Worm (Caenorhabditis elegans): ENCODE measurements around the gene ndua-5.

The ndua-5 gene

ce11 chrIV:9518608-9519007 is 6.1 kb downstream of the ndua-5 start, which contains the start of gene nlp-35:
nlp-35 (minus strand) TSS chrIV:9518926.
- peak; percentile 40 for TF ChIP-seq ztf-26 (tag; optimal IDR thresholded peaks at IDR 0.05)
- TF ChIP-seq sdz-38 (tag; optimal IDR thresholded peaks at IDR 0.05), result no peak
- TF ChIP-seq zfh-2 (GFP tag; conservative IDR thresholded peaks at IDR 0.05), result no peak

ce11 chrIV:9516831-9517230 is 7.9 kb downstream of the ndua-5 start, which contains the start of gene C33A12.19:
C33A12.19 (plus strand) TSS chrIV:9516999.
- TF ChIP-seq sdz-38 (tag; optimal IDR thresholded peaks at IDR 0.05) (no peak), lin-40 (tag; optimal IDR thresholded peaks at IDR 0.05) (peak; percentile 21), ceh-40 (GFP tag; IDR thresholded peaks at IDR 0.05) (no peak), ama-1 (optimal IDR thresholded peaks at IDR 0.05) (peak; percentile 12), ama-1 (GFP tag; optimal IDR thresholded peaks at IDR 0.05) (no peak)

ce11 chrIV:9514132-9514531 is 10.6 kb downstream of the ndua-5 start:
- TF ChIP-seq unc-62 (GFP tag; optimal IDR thresholded peaks at IDR 0.05), result peak; percentile 76
- TF ChIP-seq cebp-1 (GFP tag; IDR thresholded peaks at IDR 0.05), result peak; percentile 70; the same call in 1 of the 2 replicates
- TF ChIP-seq cebp-1 (tag; optimal IDR thresholded peaks at IDR 0.05), result peak; percentile 81
- no peak for TF ChIP-seq egrh-3 (GFP tag; IDR thresholded peaks at IDR 0.05)

- TF ChIP-seq snpc-4 (GFP tag; optimal IDR thresholded peaks at IDR 0.05) (peak; percentile 72), snpc-4 (tag; optimal IDR thresholded peaks at IDR 0.05) (peak; percentile 69 to 87 (median 85)), tbp1 (GFP tag; optimal IDR thresholded peaks at IDR 0.05) (peak; percentile 17), die-1 (tag; optimal IDR thresholded peaks at IDR 0.05) (no peak), D2030.7 (GFP tag; IDR thresholded peaks at IDR 0.05) (no peak), hmg-1.2 (GFP tag; IDR thresholded peaks at IDR 0.05) (peak; percentile 95), ztf-26 (tag; optimal IDR thresholded peaks at IDR 0.05) (no peak), efl-1 (GFP tag; optimal IDR thresholded peaks at IDR 0.05) (peak; percentile 26), snpc-3.4 (tag; optimal IDR thresholded peaks at IDR 0.05) (peak; percentile 22), egl-18 (GFP tag; IDR thresholded peaks at IDR 0.05) (no peak), ztf-22 (GFP tag; optimal IDR thresholded peaks at IDR 0.05) (no peak), nhr-90 (tag; optimal IDR thresholded peaks at IDR 0.05) (peak; percentile 23), bed-2 (GFP tag; IDR thresholded peaks at IDR 0.05) (no peak), madf-6 (GFP tag; IDR thresholded peaks at IDR 0.05) (peak; percentile 59; the same call in 1 of the 2 replicates), attf-3 (GFP tag; conservative IDR thresholded peaks at IDR 0.05) (peak; percentile 58; the same call in 1 of the 2 replicates), egl-44 (GFP tag; IDR thresholded peaks at IDR 0.05) (peak; percentile 24; the same call in 1 of the 2 replicates), B0336.3 (GFP tag; IDR thresholded peaks at IDR 0.05) (0 out of 2 replicates have a peak, but pooled peaks have one; percentile 13), dpl-1 (GFP tag; optimal IDR thresholded peaks at IDR 0.05) (no peak), lin-35 (GFP tag; optimal IDR thresholded peaks at IDR 0.05) (peak in 1 of 3 experiments; percentile 8), mcd-1 (GFP tag; IDR thresholded peaks at IDR 0.05) (0 out of 2 replicates have a peak, but pooled peaks have one; percentile 26), madf-8 (GFP tag; conservative IDR thresholded peaks at IDR 0.05) (peak; percentile 32; the same call in 1 of the 2 replicates), let-526 (GFP tag; IDR thresholded peaks at IDR 0.05) (0 out of 2 replicates have a peak, but pooled peaks have one; percentile 26), cebp-1 (GFP tag; IDR thresholded peaks at IDR 0.05) (no peak), cebp-1 (tag; optimal IDR thresholded peaks at IDR 0.05) (peak; percentile 67), nhr-80 (tag; optimal IDR thresholded peaks at IDR 0.05) (peak; percentile 69), K11D2.4 (GFP tag; IDR thresholded peaks at IDR 0.05) (no peak), sdz-38 (tag; optimal IDR thresholded peaks at IDR 0.05) (no peak), lsl-1 (GFP tag; optimal IDR thresholded peaks at IDR 0.05) (peak; percentile 52), attf-5 (GFP tag; optimal IDR thresholded peaks at IDR 0.05) (peak; percentile 60), Y79H2A.3 (GFP tag; conservative IDR thresholded peaks at IDR 0.05) (no peak), rcor-1 (GFP tag; IDR thresholded peaks at IDR 0.05) (peak; percentile 44; the same call in 1 of the 2 replicates), aptf-3 (GFP tag; IDR thresholded peaks at IDR 0.05) (no peak), snpc-1.1 (tag; optimal IDR thresholded peaks at IDR 0.05; ENCODE audit: insufficient read depth) (peak; percentile 86), lin-54 (GFP tag; optimal IDR thresholded peaks at IDR 0.05) (peak; percentile 3), fkh-3 (tag; optimal IDR thresholded peaks at IDR 0.05) (no peak), F57A8.1 (GFP tag; optimal IDR thresholded peaks at IDR 0.05) (no peak)
These were observed 11.3 kb downstream of the ndua-5 start for ce11 chrIV:9513360-9513777.

All from whole organism, young adult.